Fruit fly (Drosophila melanogaster): ENCODE results near the gene CheB38a.

The CheB38a gene

DNA sequence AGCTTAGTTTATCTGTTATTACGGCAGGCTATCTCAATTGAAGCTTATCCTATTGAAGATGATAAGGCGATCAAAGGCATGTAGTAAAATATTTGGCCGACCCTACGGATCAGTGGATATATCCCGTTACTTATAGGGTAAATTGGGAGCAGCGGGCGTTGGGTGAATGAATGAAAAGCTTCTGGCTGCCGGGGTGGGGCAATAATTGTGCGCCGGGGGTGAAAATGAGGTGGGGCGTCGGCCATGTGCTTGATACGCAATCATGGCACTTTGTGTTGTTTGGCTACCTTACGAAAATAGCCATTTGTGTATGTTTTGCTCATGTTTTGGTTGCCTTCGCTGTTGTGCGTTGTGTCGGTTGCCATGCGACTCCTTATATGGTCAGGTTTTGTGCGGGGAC, 16.5 kb downstream of the CheB38a start (continued):
- peak; percentile 10 for TF ChIP-seq Hmr (GFP tag; optimal IDR thresholded peaks at IDR 0.05)
- TF ChIP-seq dan (GFP tag; IDR thresholded peaks at IDR 0.05), result no peak
- TF ChIP-seq Optix (GFP tag; IDR thresholded peaks at IDR 0.05), result no peak
- no peak for TF ChIP-seq da (GFP tag; optimal IDR thresholded peaks at IDR 0.05)
- TF ChIP-seq CG32532 (GFP tag; IDR thresholded peaks at IDR 0.05), result 0 out of 2 replicates have a peak, but pooled peaks have one; percentile 5
- TF ChIP-seq Rfx (GFP tag; IDR thresholded peaks at IDR 0.05), result no peak; the same call in none of the 2 replicates
- TF ChIP-seq ranshi (GFP tag; IDR thresholded peaks at IDR 0.05), result no peak
- peak; percentile 16 for TF ChIP-seq CG12769 (tag; optimal IDR thresholded peaks at IDR 0.05)
- TF ChIP-seq CG10431 (GFP tag; optimal IDR thresholded peaks at IDR 0.05), result no peak
- TF ChIP-seq lab (GFP tag; optimal IDR thresholded peaks at IDR 0.05), result peak; percentile 30
- no peak for TF ChIP-seq Hr51 (GFP tag; optimal IDR thresholded peaks at IDR 0.05)
- TF ChIP-seq CG34376 (GFP tag; optimal IDR thresholded peaks at IDR 0.05), result peak; percentile 5
- peak; percentile 7; the same call in 1 of the 2 replicates for TF ChIP-seq Ptx1 (GFP tag; IDR thresholded peaks at IDR 0.05)
- no peak for TF ChIP-seq CHES-1-like (GFP tag; optimal IDR thresholded peaks at IDR 0.05)
- peak; percentile 19; the same call in 1 of the 2 replicates for TF ChIP-seq CG11085 (GFP tag; IDR thresholded peaks at IDR 0.05)
- TF ChIP-seq wdn (GFP tag; IDR thresholded peaks at IDR 0.05), result 0 out of 2 replicates have a peak, but pooled peaks have one; percentile 26
- no peak for TF ChIP-seq CG14014 (GFP tag; IDR thresholded peaks at IDR 0.05)

DNA sequence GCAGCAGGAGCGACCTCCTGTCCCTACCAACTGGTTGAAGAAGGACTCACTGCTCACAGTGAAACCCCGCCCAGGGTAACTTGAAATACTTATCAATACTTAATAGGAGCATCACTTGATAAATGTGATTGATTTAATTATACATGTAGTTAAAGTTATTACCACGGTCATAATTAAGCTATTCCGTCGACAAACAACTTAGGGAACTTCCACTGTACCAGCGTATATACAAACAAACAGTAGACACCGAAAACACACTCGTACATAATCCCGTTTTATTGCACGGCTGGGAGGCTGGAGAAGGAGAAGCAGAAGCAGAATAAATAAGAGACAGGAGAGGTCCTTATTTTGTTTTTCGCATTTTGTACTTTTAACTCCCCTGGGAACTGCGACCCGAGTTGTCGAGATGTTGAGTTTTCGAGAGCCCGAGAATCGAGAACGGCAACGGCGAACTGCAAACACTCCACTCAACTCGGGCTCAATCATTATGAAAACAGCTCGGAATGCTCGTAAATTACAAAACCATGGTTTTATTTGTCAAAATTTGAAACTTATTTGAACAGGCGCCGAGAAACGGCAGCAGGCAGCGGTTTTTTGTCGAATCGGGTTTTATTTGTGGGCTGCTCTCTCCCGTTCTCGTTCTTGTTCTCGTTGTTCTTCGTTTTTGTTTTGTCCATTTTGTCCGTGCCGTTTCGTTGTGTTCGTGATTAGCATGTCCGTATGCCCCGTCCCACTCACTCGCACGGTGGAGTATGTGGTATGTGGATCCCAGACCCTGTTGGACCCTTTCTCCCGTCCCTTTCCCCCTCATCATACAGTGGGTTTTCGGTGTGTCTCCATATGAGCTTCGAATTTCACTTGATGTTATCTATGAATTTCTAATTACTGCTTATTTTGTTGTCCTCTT, 18.1 kb downstream of the CheB38a start:
- no peak for TF ChIP-seq Adf1 (GFP tag; IDR thresholded peaks at IDR 0.05)
- TF ChIP-seq CG31224 (GFP tag; IDR thresholded peaks at IDR 0.05), result peak; percentile 97
- peak; percentile 85 for TF ChIP-seq zfh1 (GFP tag; IDR thresholded peaks at IDR 0.05)
- peak; percentile 31 for TF ChIP-seq CG17802 (tag; optimal IDR thresholded peaks at IDR 0.05)
- TF ChIP-seq phol (tag; optimal IDR thresholded peaks at IDR 0.05), result peak; percentile 57
- TF ChIP-seq CG4282 (GFP tag; optimal IDR thresholded peaks at IDR 0.05), result peak; percentile 40
- TF ChIP-seq Pdp1 (GFP tag; optimal IDR thresholded peaks at IDR 0.05), result peak; percentile 72 to 83
- TF ChIP-seq CG4730 (GFP tag; IDR thresholded peaks at IDR 0.05), result peak; percentile 62
- TF ChIP-seq CG11695 (GFP tag; IDR thresholded peaks at IDR 0.05), result peak; percentile 71; the same call in 1 of the 3 replicates
- TF ChIP-seq D19A (tag; optimal IDR thresholded peaks at IDR 0.05), result peak; percentile 32
- no peak for TF ChIP-seq Lim3 (GFP tag; IDR thresholded peaks at IDR 0.05)
- TF ChIP-seq CG42726 (GFP tag; IDR thresholded peaks at IDR 0.05; ENCODE audit: partially characterized antibody), result no peak
- peak; percentile 63 for TF ChIP-seq CG8944 (GFP tag; optimal IDR thresholded peaks at IDR 0.05)
- peak; percentile 48; the same call in 1 of the 2 replicates for TF ChIP-seq CG6272 (GFP tag; IDR thresholded peaks at IDR 0.05)
- peak; percentile 62 for TF ChIP-seq Camta (GFP tag; optimal IDR thresholded peaks at IDR 0.05)
- peak; percentile 57 for TF ChIP-seq Ssrp (tag; optimal IDR thresholded peaks at IDR 0.05)
- TF ChIP-seq tll (GFP tag; optimal IDR thresholded peaks at IDR 0.05), result peak in 1 of 2 experiments; percentile 59
- peak; percentile 43 for TF ChIP-seq cad (GFP tag; optimal IDR thresholded peaks at IDR 0.05)
- peak; percentile 96 for TF ChIP-seq lbe (GFP tag; optimal IDR thresholded peaks at IDR 0.05)
- peak; percentile 66; the same call in 1 of the 2 replicates for TF ChIP-seq CG31441 (GFP tag; IDR thresholded peaks at IDR 0.05)
- no peak for TF ChIP-seq gcm2 (GFP tag; optimal IDR thresholded peaks at IDR 0.05)
- TF ChIP-seq toy (GFP tag; IDR thresholded peaks at IDR 0.05), result no peak
- peak; percentile 73 for TF ChIP-seq CG6854 (GFP tag; optimal IDR thresholded peaks at IDR 0.05)
- no peak for TF ChIP-seq trh (GFP tag; optimal IDR thresholded peaks at IDR 0.05)
- peak; percentile 87 for TF ChIP-seq CG2678 (tag; optimal IDR thresholded peaks at IDR 0.05)
- TF ChIP-seq CG9817 (tag; optimal IDR thresholded peaks at IDR 0.05), result peak; percentile 81
- TF ChIP-seq HmgZ (tag; optimal IDR thresholded peaks at IDR 0.05), result peak; percentile 81
- peak; percentile 61 for TF ChIP-seq pum (GFP tag; optimal IDR thresholded peaks at IDR 0.05)
- TF ChIP-seq eve (GFP tag; optimal IDR thresholded peaks at IDR 0.05), result peak in 1 of 2 experiments; percentile 8
- peak; percentile 97 for TF ChIP-seq grau (tag; optimal IDR thresholded peaks at IDR 0.05)
- peak; percentile 70 for TF ChIP-seq CG15011 (GFP tag; optimal IDR thresholded peaks at IDR 0.05)

Data from whole organism, embryonic.